Fruit fly (Drosophila melanogaster): ENCODE data around the gene Send2.

- TF ChIP-seq usp (GFP tag; optimal IDR thresholded peaks at IDR 0.05) (no peak), psq (optimal IDR thresholded peaks at IDR 0.05) (no peak), EcR (GFP tag; optimal IDR thresholded peaks at IDR 0.05) (no peak)
Observed at dm6 chr2L:14388448-14388847, 42.0 kb upstream of the Send2 start.
